Fruit fly (Drosophila melanogaster): ENCODE measurements around the gene smp-30.

Gene smp-30

DNA sequence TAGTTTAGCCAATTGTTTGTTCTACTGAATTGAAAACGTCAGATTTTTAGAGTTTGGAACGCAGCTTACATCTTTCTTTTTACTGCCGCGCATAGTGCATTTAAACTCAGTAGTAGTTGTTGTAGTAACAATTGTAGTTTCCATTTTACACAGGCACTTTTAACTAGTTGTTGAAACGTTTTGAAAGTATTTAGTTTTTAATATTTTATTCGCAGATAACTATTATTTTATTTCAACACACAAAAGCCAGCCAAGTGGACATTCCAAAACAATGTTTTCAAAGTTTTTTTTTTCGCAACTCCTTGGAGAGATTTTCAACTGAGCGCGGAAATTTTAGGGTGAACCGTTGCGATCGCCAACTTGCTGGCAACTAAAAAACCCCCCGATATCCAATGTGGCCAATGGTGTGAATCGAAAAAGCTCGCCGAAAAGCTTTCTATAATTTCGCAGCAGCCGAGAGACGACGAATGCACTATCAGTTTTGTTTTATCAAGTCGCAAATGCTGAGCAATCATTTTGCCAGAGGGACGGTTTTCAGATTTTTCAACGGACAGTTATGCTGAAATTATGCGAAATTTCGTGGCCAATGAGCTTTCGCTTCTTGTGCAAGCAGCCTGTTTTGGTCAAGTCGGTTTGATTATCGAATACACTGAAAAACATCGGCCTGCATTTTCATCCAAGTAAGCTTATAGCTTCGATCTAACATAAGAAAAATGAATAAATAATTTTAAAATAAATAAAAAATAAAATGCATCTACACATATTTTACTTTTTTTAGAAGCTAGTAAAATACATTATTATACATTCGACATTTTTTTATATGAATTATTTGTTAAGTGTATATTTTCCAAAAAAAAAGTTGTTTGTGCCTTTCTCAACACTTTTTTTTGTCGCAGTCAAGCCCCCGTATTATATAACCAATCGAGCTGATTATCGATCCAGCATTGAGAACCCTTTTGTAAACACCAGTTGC lies 22.0 kb downstream of the smp-30 start (continued):
- peak; percentile 50 for TF ChIP-seq CG12942 (GFP tag; optimal IDR thresholded peaks at IDR 0.05)
- peak; percentile 71 for TF ChIP-seq sens (GFP tag)
- TF ChIP-seq CG13894 (tag; optimal IDR thresholded peaks at IDR 0.05): peak; percentile 62
- peak; percentile 41 for TF ChIP-seq odd (GFP tag; optimal IDR thresholded peaks at IDR 0.05)
- TF ChIP-seq Nf-YC (tag; optimal IDR thresholded peaks at IDR 0.05): peak; percentile 45
- peak; percentile 71 for TF ChIP-seq CG12391 (tag; optimal IDR thresholded peaks at IDR 0.05)
- peak in 1 of 2 experiments; percentile 92 for TF ChIP-seq Hr51 (GFP tag; optimal IDR thresholded peaks at IDR 0.05)
- no peak for TF ChIP-seq Sin3A (optimal IDR thresholded peaks at IDR 0.05)
- TF ChIP-seq CG10321 (GFP tag; IDR thresholded peaks at IDR 0.05): no peak
- peak; percentile 3 for TF ChIP-seq CG18619 (GFP tag; optimal IDR thresholded peaks at IDR 0.05)
- peak; percentile 45 for TF ChIP-seq D19A (tag; optimal IDR thresholded peaks at IDR 0.05)
- TF ChIP-seq CG11504 (tag; optimal IDR thresholded peaks at IDR 0.05): peak; percentile 79
- peak; percentile 47 for TF ChIP-seq ind (GFP tag; optimal IDR thresholded peaks at IDR 0.05)
- TF ChIP-seq seq (GFP tag; IDR thresholded peaks at IDR 0.05): peak; percentile 54; the same call in 1 of the 2 replicates
- TF ChIP-seq cwo (GFP tag; optimal IDR thresholded peaks at IDR 0.05): peak; percentile 50
- TF ChIP-seq ci (GFP tag; IDR thresholded peaks at IDR 0.05): 0 out of 3 replicates have a peak, but pooled peaks have one; percentile 31
- peak; percentile 74 for TF ChIP-seq CG13424 (tag; optimal IDR thresholded peaks at IDR 0.05)
- TF ChIP-seq dan (GFP tag; IDR thresholded peaks at IDR 0.05): no peak
- TF ChIP-seq CG10209 (GFP tag; optimal IDR thresholded peaks at IDR 0.05): peak; percentile 20
- no peak for TF ChIP-seq ab (GFP tag; optimal IDR thresholded peaks at IDR 0.05)
- peak; percentile 59; the same call in 1 of the 2 replicates for TF ChIP-seq CG32532 (GFP tag; IDR thresholded peaks at IDR 0.05)
- peak in 1 of 2 experiments; percentile 46 for TF ChIP-seq dpn (GFP tag; optimal IDR thresholded peaks at IDR 0.05)
- peak; percentile 57; the same call in 1 of the 3 replicates for TF ChIP-seq CG14050 (GFP tag; IDR thresholded peaks at IDR 0.05)
- TF ChIP-seq slou (GFP tag; optimal IDR thresholded peaks at IDR 0.05): peak; percentile 7
- TF ChIP-seq CG13775 (GFP tag; optimal IDR thresholded peaks at IDR 0.05): peak; percentile 26
- TF ChIP-seq prd (optimal IDR thresholded peaks at IDR 0.05): no peak
- peak; percentile 54; the same call in 1 of the 3 replicates for TF ChIP-seq prd (GFP tag; IDR thresholded peaks at IDR 0.05)
- no peak for TF ChIP-seq CG11247 (GFP tag; IDR thresholded peaks at IDR 0.05)
- no peak for TF ChIP-seq Usf (GFP tag; optimal IDR thresholded peaks at IDR 0.05)
- peak; percentile 68 for TF ChIP-seq CG8924 (tag; optimal IDR thresholded peaks at IDR 0.05)
- peak; percentile 68 for TF ChIP-seq slbo (GFP tag; IDR thresholded peaks at IDR 0.05)
- TF ChIP-seq BtbVII (GFP tag; optimal IDR thresholded peaks at IDR 0.05): peak; percentile 41
- peak in 1 of 3 experiments; percentile 1 for TF ChIP-seq lola (GFP tag; optimal IDR thresholded peaks at IDR 0.05)
- peak; percentile 70 for TF ChIP-seq CG18262 (tag; optimal IDR thresholded peaks at IDR 0.05)
- peak; percentile 29 for TF ChIP-seq CG11723 (GFP tag; optimal IDR thresholded peaks at IDR 0.05)
- peak; percentile 26 for TF ChIP-seq Nf-YB (GFP tag; optimal IDR thresholded peaks at IDR 0.05)
- peak; percentile 39 for TF ChIP-seq Xbp1 (GFP tag; optimal IDR thresholded peaks at IDR 0.05)
- TF ChIP-seq phol (tag; optimal IDR thresholded peaks at IDR 0.05): peak; percentile 35
- peak; percentile 33 for TF ChIP-seq oc (tag; optimal IDR thresholded peaks at IDR 0.05)
- peak; percentile 28 for TF ChIP-seq CG7556 (GFP tag; optimal IDR thresholded peaks at IDR 0.05)
- TF ChIP-seq CG7839 (tag; optimal IDR thresholded peaks at IDR 0.05): peak; percentile 62
- peak; percentile 18 for TF ChIP-seq CG5245 (GFP tag; optimal IDR thresholded peaks at IDR 0.05)
- TF ChIP-seq pan (optimal IDR thresholded peaks at IDR 0.05): no peak
- TF ChIP-seq pan (GFP tag; optimal IDR thresholded peaks at IDR 0.05 in 1 of 2, IDR thresholded peaks at IDR 0.05 in 1 of 2): peak in 1 of 2 experiments; percentile 77
- TF ChIP-seq CG10366 (GFP tag; IDR thresholded peaks at IDR 0.05): peak; percentile 67
- TF ChIP-seq CG9727 (GFP tag; optimal IDR thresholded peaks at IDR 0.05): peak; percentile 28
- TF ChIP-seq lmd (GFP tag; IDR thresholded peaks at IDR 0.05): peak; percentile 50; the same call in 1 of the 2 replicates
- no peak for TF ChIP-seq Eip74EF (GFP tag; optimal IDR thresholded peaks at IDR 0.05)

Data from whole organism, embryonic.